Worm (Caenorhabditis elegans) whole organism, L4/young adult: ENCODE data around the gene acbp-4.

Source experiments
- W03F9.2 ChIP-seq: fragments of 150-350 bp; optimal IDR thresholded peaks from 2 replicates; lab custom pipeline; 2014; ENCODE audit warnings: missing biosample characterization, missing genetic modification characterization
- dao-5 ChIP-seq: sonication (generic microtip); optimal IDR thresholded peaks from 2 replicates; lab custom pipeline; 2016; ENCODE audit warnings: missing genotype, missing genetic modification characterization, moderate library complexity, missing compliant biosample characterization
- him-1 ChIP-seq: sonication (generic microtip); optimal IDR thresholded peaks from 2 replicates; lab custom pipeline; 2016; ENCODE audit warnings: missing genotype, missing genetic modification reagents, missing genetic modification characterization, missing compliant biosample characterization

The acbp-4 gene

DNA sequence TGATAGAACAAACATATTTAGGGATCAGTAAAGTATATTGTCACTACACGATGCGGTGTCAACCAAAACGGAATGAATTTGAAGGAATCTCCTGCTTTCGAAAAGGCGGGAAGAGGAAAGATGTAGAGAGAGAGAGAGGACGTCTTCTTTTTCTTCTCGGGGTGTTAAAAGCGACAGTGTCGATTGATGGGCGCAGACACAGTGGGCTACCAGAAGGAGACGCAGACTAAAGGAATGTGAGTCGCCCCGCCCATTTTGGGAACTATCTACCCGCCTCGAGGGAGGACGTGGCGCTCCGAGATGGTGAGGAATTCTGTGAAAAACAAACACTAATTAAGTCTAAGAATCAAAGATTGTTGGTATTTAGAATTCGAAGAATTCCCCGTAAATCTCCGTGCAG lies 9.4 kb downstream of the acbp-4 start, which contains the start of the genes B0361.14 and B0361.9:
Gene B0361.14, minus strand, starts transcription at position 66 of the 400 bp plus-strand sequence.
Gene B0361.9, minus strand, starts transcription at position 166 of the 400 bp plus-strand sequence.
- no peak for TF ChIP-seq W03F9.2 (tag; lab: Kevin White, UChicago)
- no peak for TF ChIP-seq him-1
- no peak for TF ChIP-seq dao-5 (tag; lab: Kevin White, UChicago)

ce11 chrIII:7298045-7298444 lies 10.9 kb downstream of the acbp-4 start:
- TF ChIP-seq him-1: no peak
- TF ChIP-seq dao-5 (tag; lab: Kevin White, UChicago): no peak
- TF ChIP-seq W03F9.2 (tag; lab: Kevin White, UChicago): no peak

ce11 chrIII:7297045-7297680 lies 11.7 kb downstream of the acbp-4 start:
- TF ChIP-seq dao-5 (tag; lab: Kevin White, UChicago) (no peak), W03F9.2 (tag; lab: Kevin White, UChicago) (no peak), him-1 (no peak)

DNA sequence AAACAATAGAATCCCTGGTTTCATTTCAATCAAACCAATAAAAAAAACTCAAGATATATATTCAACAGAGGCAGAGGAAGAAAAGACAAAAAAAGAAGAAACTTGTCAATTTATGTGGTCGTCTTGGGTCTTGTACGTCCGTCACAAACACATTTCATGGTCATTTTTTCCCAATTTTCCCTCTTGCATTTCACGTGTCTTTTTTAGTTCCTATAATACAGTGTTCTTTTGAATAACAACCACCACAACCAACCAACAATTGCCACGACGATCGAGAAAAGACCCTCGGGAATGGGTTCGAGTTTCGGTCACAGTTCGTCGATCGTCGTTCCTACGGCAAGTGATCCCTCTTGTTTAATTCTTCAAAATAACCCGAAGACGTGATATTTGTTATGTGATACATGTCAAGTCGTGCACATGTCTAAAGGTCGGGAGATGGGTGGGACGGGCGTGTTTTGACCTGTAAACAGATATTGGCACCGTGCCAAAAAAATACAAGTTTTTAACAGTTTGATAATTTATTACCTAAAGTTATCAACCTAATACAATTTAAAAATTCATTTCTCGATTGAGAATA lies 12.7 kb downstream of the acbp-4 start:
- TF ChIP-seq dao-5 (tag; lab: Kevin White, UChicago) (no peak), him-1 (no peak), W03F9.2 (tag; lab: Kevin White, UChicago) (no peak)

- TF ChIP-seq dao-5 (tag; lab: Kevin White, UChicago) (no peak), him-1 (no peak), W03F9.2 (tag; lab: Kevin White, UChicago) (peak; percentile 27)
These were observed 15.7 kb downstream of the acbp-4 start, which contains the start of gene cwf-19L2 for ce11 chrIII:7293075-7293684. TSS of gene cwf-19L2 (plus strand) at chrIII:7293634.

DNA sequence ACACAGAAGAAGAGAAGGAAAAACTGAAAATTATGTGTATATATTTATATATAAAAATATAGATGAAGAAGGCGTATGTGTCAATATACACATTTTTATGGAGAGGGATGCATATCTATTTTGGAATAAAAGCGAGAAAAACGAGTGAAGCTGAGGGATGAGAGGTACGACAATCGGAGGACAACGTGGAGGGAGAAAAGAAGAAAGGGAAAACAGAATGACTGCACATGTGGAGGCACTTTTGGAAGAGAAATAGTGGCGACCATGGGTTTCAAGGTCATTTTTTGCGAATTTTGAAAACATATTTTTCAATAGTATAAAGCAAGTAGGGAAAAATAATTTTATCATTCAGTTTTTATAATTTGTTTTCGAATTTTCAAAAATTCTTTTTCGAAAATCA lies 16.3 kb downstream of the acbp-4 start:
- TF ChIP-seq dao-5 (tag; lab: Kevin White, UChicago) (no peak), W03F9.2 (tag; lab: Kevin White, UChicago) (no peak), him-1 (no peak)

ce11 chrIII:7291216-7291615 lies 17.7 kb downstream of the acbp-4 start:
- TF ChIP-seq W03F9.2 (tag; lab: Kevin White, UChicago): no peak
- TF ChIP-seq him-1: no peak
- TF ChIP-seq dao-5 (tag; lab: Kevin White, UChicago): no peak

DNA sequence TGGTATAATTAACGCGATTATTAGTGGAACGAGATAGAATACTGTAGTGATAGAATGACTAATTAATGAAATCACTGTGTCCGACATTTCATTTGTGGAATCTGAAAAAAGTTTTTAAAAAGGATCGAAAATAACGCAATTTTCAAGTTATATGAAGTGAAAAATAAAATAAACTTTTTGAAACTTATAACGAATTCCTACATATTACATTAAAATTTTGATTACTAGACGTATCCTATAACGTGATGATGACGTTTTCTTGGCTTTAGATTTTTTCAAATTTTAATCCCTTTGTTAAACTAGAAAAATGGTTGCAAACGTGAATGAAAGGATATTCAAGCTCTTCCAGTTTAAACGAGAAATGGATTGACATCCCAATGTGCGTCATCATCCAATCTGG lies 18.4 kb downstream of the acbp-4 start, which contains the start of gene algn-11:
Gene algn-11, minus strand, starts transcription at position 101 of the 400 bp plus-strand sequence.
- no peak for TF ChIP-seq him-1
- no peak for TF ChIP-seq dao-5 (tag; lab: Kevin White, UChicago)
- no peak for TF ChIP-seq W03F9.2 (tag; lab: Kevin White, UChicago)

ce11 chrIII:7287503-7287902 lies 21.4 kb downstream of the acbp-4 start, which contains the start of gene ykt-6:
TSS of gene ykt-6 (minus strand) at chrIII:7287603.
- TF ChIP-seq W03F9.2 (tag; lab: Kevin White, UChicago) (no peak), him-1 (no peak), dao-5 (tag; lab: Kevin White, UChicago) (no peak)

DNA sequence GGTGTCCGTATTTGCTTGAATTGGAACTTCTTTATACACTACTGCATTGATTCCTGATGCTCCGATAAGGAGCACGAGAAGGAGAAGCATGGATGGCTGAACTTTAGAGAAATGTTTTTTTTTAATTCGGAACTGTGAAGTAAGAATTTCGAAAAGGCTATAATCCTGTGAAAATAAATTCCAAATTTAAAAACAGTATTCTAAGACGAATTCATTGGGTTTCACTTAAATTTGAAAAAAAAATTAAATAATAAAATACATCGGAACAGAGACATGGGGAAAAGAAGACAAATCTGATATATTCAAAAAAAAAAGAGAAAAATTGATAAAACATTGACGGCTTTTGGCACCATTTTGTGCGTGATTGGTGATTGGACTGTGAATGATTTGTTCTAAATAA lies 23.1 kb downstream of the acbp-4 start, which contains the start of gene pho-5:
Gene pho-5, minus strand, starts transcription at position 101 of the 400 bp plus-strand sequence.
- TF ChIP-seq W03F9.2 (tag; lab: Kevin White, UChicago) (no peak), him-1 (no peak), dao-5 (tag; lab: Kevin White, UChicago) (no peak)

DNA sequence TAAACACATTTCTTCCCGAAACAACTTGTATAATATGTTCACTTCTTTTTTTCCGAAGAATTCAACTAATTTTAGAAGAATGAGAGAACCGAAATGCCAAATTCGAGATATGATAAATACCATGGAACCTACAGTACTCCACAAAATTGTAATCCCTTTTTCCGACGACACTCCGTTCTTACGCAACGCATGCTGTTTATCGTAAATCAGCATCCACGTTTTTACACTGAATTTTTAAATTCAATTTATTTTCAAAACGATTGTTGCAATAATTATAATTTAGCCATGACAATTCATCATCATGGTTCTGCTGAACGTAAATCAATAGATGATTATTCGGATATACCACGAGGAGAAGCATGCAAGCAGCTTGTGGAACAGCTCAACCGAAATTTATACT lies 27.7 kb downstream of the acbp-4 start, which contains the start of gene B0361.3:
Gene B0361.3, plus strand, starts transcription at position 284 of the 400 bp plus-strand sequence.
- TF ChIP-seq W03F9.2 (tag; lab: Kevin White, UChicago): no peak
- TF ChIP-seq dao-5 (tag; lab: Kevin White, UChicago): no peak
- TF ChIP-seq him-1: no peak

DNA sequence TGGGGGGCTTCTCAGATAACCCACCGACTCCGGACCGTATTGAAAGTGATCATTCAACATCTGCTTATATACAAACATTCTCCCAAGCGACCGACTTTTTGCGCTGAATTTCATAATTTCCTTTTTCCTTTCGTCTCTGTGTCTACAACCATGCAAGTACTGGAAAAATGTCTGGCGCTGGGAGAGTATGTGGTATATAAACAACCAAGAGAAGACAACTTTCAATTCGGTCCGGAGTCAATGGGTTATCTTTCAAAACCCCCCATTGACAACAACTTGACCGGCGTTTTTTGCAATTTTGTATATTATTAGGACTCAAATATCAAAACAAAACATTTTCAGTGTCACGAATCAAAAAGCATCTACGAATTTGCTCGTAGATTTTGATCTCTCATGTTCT lies 30.4 kb downstream of the acbp-4 start:
- TF ChIP-seq him-1 (no peak), dao-5 (tag; lab: Kevin White, UChicago) (peak; percentile 42), W03F9.2 (tag; lab: Kevin White, UChicago) (peak; percentile 74)

DNA sequence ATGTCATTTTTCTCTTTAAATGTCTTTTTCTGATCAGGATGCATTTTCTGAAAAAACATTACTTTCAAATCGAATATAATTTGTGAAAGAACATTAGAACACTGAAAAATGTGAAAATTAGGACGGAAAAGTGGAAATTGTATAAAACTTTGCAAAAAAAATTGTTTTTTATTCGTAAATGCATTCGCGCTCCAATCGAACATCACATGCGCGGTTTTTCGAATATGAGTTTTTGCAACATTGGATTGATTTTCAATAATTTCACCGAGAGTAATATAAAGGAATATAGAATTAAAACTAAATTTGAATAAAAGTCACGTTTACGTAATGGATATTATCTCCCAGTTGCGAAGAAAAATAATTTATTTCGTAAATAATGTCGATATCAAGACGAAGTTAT lies 31.7 kb downstream of the acbp-4 start, which contains the start of the genes spot-1 and B0361.11:
Gene spot-1, minus strand, starts transcription at position 47 of the 400 bp plus-strand sequence.
Gene B0361.11, plus strand, starts transcription at position 372 of the 400 bp plus-strand sequence.
- peak; percentile 28 for TF ChIP-seq W03F9.2 (tag; lab: Kevin White, UChicago)
- TF ChIP-seq him-1: no peak

- TF ChIP-seq dao-5 (tag; lab: Kevin White, UChicago) (no peak), W03F9.2 (tag; lab: Kevin White, UChicago) (no peak), him-1 (no peak)
These were observed 33.6 kb downstream of the acbp-4 start, which contains the start of gene psd-1 for ce11 chrIII:7275296-7275695. TSS of gene psd-1 (minus strand) at chrIII:7275396.
